Worm (Caenorhabditis elegans): Measurements from ENCODE around the gene srxa-8.
A peak's percentile ranks its signal among the peaks of the same experiment; 100 is the strongest.

srxa-8 gene

ce11 chrX:13348417-13348816 is 39.8 kb upstream of the srxa-8 start (continued):
- TF ChIP-seq hlh-4 (tag; optimal IDR thresholded peaks at IDR 0.05) (no peak), nhr-20 (tag; optimal IDR thresholded peaks at IDR 0.05) (peak; percentile 91)

ce11 chrX:13347251-13347650 is 38.6 kb upstream of the srxa-8 start:
- TF ChIP-seq nhr-11 (tag; optimal IDR thresholded peaks at IDR 0.05) (peak; percentile 29), fkh-8 (tag; optimal IDR thresholded peaks at IDR 0.05) (peak; percentile 60), hlh-4 (tag; optimal IDR thresholded peaks at IDR 0.05) (peak; percentile 98), skn-1 (tag; optimal IDR thresholded peaks at IDR 0.05) (no peak), swsn-7 (tag; optimal IDR thresholded peaks at IDR 0.05) (no peak), efl-1 (optimal IDR thresholded peaks at IDR 0.05) (no peak), efl-1 (GFP tag; optimal IDR thresholded peaks at IDR 0.05 in 1 of 2) (peak in 1 of 2 experiments; percentile 2), nhr-71 (tag; optimal IDR thresholded peaks at IDR 0.05) (peak; percentile 61), grh-1 (GFP tag; IDR thresholded peaks at IDR 0.05) (no peak), nhr-47 (tag; optimal IDR thresholded peaks at IDR 0.05) (peak; percentile 61)

DNA sequence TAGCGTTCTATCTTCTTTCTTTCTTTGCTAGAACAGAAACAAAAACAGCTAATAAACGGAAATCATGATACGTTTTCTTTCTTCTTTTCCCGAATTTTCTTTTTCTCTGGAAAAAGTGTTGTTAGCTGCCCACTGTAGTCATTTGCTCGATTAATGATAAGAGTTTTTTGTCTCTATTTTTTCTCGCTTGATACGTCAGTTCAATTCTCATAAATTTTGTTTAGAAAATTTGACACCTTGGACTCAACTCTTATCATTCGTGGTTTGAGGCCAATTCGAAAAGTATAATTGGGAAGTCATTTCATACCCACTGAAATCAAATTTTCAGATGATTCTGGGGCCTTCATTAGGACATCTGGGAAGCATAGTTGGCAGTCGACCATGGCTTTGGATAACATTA is 33.2 kb upstream of the srxa-8 start:
- TF ChIP-seq ztf-4 (tag; optimal IDR thresholded peaks at IDR 0.05): no peak
- no peak for TF ChIP-seq sptf-1 (tag; optimal IDR thresholded peaks at IDR 0.05)
- TF ChIP-seq unc-130 (tag; optimal IDR thresholded peaks at IDR 0.05): no peak
- peak; percentile 42 for TF ChIP-seq elt-2 (tag; optimal IDR thresholded peaks at IDR 0.05)
- no peak for TF ChIP-seq nhr-20 (tag; optimal IDR thresholded peaks at IDR 0.05)
- no peak for TF ChIP-seq lin-14 (GFP tag; optimal IDR thresholded peaks at IDR 0.05)
- TF ChIP-seq efl-1 (optimal IDR thresholded peaks at IDR 0.05): no peak
- peak in 1 of 2 experiments; percentile 71 for TF ChIP-seq efl-1 (GFP tag; optimal IDR thresholded peaks at IDR 0.05 in 1 of 2)
- TF ChIP-seq nhr-47 (tag; optimal IDR thresholded peaks at IDR 0.05): no peak

DNA sequence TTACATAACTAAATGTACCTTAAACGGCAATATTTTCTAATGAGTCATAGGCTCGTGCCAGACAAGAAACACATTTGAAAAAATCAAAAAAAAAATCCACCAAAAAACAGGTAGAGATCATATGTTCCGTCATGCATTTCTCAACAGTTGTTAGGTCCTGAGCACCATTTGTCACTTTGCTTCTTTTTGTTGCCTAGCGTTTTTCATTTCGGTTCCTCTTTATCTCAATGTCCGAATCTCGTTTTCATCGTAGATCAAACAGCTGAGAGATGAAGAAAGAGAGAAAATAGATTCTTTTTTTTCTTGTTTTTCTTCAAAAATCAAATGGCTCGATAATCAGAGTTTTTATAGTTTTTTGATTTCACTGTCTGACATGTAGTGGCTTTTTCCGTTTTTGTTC is 32.3 kb upstream of the srxa-8 start:
- no peak for TF ChIP-seq nhr-76 (tag; optimal IDR thresholded peaks at IDR 0.05)
- no peak for TF ChIP-seq nhr-28 (tag; optimal IDR thresholded peaks at IDR 0.05)
- TF ChIP-seq elt-2 (tag; optimal IDR thresholded peaks at IDR 0.05): no peak
- no peak for TF ChIP-seq unc-86 (tag; optimal IDR thresholded peaks at IDR 0.05)
- TF ChIP-seq sptf-1 (tag; optimal IDR thresholded peaks at IDR 0.05): no peak
- TF ChIP-seq ceh-90 (tag; optimal IDR thresholded peaks at IDR 0.05): no peak
- no peak for TF ChIP-seq mab-9 (GFP tag; IDR thresholded peaks at IDR 0.05)
- peak; percentile 81 for TF ChIP-seq rnt-1 (tag; optimal IDR thresholded peaks at IDR 0.05)
- peak in 1 of 2 experiments; percentile 25 for TF ChIP-seq mdl-1 (tag; optimal IDR thresholded peaks at IDR 0.05)
- no peak for TF ChIP-seq nhr-12 (tag; optimal IDR thresholded peaks at IDR 0.05)
- peak; percentile 51 for TF ChIP-seq nhr-85 (tag)
- TF ChIP-seq xbp-1 (tag; optimal IDR thresholded peaks at IDR 0.05): no peak
- TF ChIP-seq pax-3 (tag; optimal IDR thresholded peaks at IDR 0.05): no peak
- no peak for TF ChIP-seq fos-1 (tag; optimal IDR thresholded peaks at IDR 0.05)
- peak; percentile 49 for TF ChIP-seq nhr-20 (tag; optimal IDR thresholded peaks at IDR 0.05)
- TF ChIP-seq ces-1 (GFP tag; optimal IDR thresholded peaks at IDR 0.05): no peak
- TF ChIP-seq hpl-2 (GFP tag; optimal IDR thresholded peaks at IDR 0.05): no peak
- no peak for TF ChIP-seq unc-98 (GFP tag; IDR thresholded peaks at IDR 0.05)
- peak; percentile 68 for TF ChIP-seq nhr-19 (GFP tag; conservative IDR thresholded peaks at IDR 0.05)
- no peak for TF ChIP-seq pqm-1 (tag; optimal IDR thresholded peaks at IDR 0.05)
- TF ChIP-seq lin-39 (tag; optimal IDR thresholded peaks at IDR 0.05): peak; percentile 25
- TF ChIP-seq lin-14 (GFP tag; optimal IDR thresholded peaks at IDR 0.05): peak; percentile 81
- peak; percentile 86 for TF ChIP-seq nhr-71 (tag; optimal IDR thresholded peaks at IDR 0.05)
- no peak for TF ChIP-seq isw-1 (GFP tag; IDR thresholded peaks at IDR 0.05)
- no peak for TF ChIP-seq ceh-63 (GFP tag; optimal IDR thresholded peaks at IDR 0.05)
- TF ChIP-seq sup-37 (GFP tag; optimal IDR thresholded peaks at IDR 0.05): no peak
- TF ChIP-seq jun-1 (tag; optimal IDR thresholded peaks at IDR 0.05): no peak
- no peak for TF ChIP-seq Y116A8C.19 (tag; optimal IDR thresholded peaks at IDR 0.05; ENCODE audit: borderline replicate concordance)
- TF ChIP-seq zag-1 (tag; optimal IDR thresholded peaks at IDR 0.05): no peak
- TF ChIP-seq elt-3 (tag; optimal IDR thresholded peaks at IDR 0.05): no peak
- no peak for TF ChIP-seq nhr-84 (tag; optimal IDR thresholded peaks at IDR 0.05)
- TF ChIP-seq snu-23 (GFP tag; optimal IDR thresholded peaks at IDR 0.05): peak; percentile 59
- no peak for TF ChIP-seq nhr-90 (tag; optimal IDR thresholded peaks at IDR 0.05; ENCODE audit: poor library complexity)
- no peak for TF ChIP-seq ceh-8 (GFP tag; optimal IDR thresholded peaks at IDR 0.05)
- no peak for TF ChIP-seq zip-4 (GFP tag; optimal IDR thresholded peaks at IDR 0.05)
- no peak for TF ChIP-seq aly-2 (tag; optimal IDR thresholded peaks at IDR 0.05)
- TF ChIP-seq unc-130 (tag; optimal IDR thresholded peaks at IDR 0.05): peak; percentile 19
